Worm (Caenorhabditis elegans) whole organism, L4/young adult: ENCODE data around the gene fbxa-81.

ENCODE experiments used
- dao-5 ChIP-seq: sonication (generic microtip); optimal IDR thresholded peaks from 2 replicates; lab custom pipeline; 2016; ENCODE audit warnings: missing genotype, missing genetic modification characterization, moderate library complexity, missing compliant biosample characterization
- him-1 ChIP-seq: sonication (generic microtip); optimal IDR thresholded peaks from 2 replicates; lab custom pipeline; 2016; ENCODE audit warnings: missing genotype, missing genetic modification reagents, missing genetic modification characterization, missing compliant biosample characterization

DNA sequence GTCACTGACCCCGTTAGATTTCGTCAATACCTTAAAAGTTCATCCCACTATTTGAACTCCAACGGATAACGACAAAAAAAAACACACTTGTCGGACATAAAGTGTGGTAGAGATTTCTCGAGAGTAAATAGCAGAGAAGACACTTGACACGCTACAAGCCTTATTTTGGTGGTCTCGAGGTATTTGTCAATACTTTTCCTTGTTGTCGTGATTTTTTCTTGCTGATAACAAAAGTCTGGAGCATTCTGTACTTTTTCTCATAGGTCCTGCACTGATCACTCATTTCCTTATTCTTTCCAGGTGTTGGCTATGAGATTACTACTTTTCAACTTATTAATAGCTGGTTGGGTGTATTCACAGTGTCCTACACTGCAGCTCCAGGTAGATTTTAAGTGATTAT lies 30.5 kb upstream of the fbxa-81 start, which contains the start of gene lron-1:
- TF ChIP-seq him-1 (no peak), dao-5 (tag; lab: Kevin White, UChicago) (no peak)
